Fruit fly (Drosophila melanogaster) whole organism, wandering third instar larva: ENCODE measurements around the gene CG18478.

Experiments
- HLH106 ChIP-seq: fragments of 200-800 bp; optimal IDR thresholded peaks from 3 replicates; lab custom pipeline; 2019; ENCODE audit warnings: missing biosample characterization, mild to moderate bottlenecking, missing genetic modification characterization, moderate library complexity
- Hr78 ChIP-seq: fragments of >200 bp; optimal IDR thresholded peaks from 2 replicates; lab custom pipeline; 2017; ENCODE audit warnings: missing biosample characterization, missing genetic modification characterization
- foxo ChIP-seq, 2 experiments: fragments of 200-800 bp; sonication (Bioruptor generic); optimal IDR thresholded peaks; 2 replicates in 1 of 2; 3 replicates in 1 of 2; lab custom pipeline; 2016 to 2017; ENCODE audit warnings: missing biosample characterization in 2 of 2, missing genetic modification characterization in 2 of 2

dm6 chr2L:15641668-15642067 lies 28.3 kb upstream of the CG18478 start:
- no peak for TF ChIP-seq HLH106
- no peak for TF ChIP-seq Hr78 (GFP tag; lab: Kevin White, UChicago)
- no peak for TF ChIP-seq foxo (GFP tag; optimal IDR thresholded peaks at IDR 0.05; lab: Kevin White, UChicago)
